Fruit fly (Drosophila melanogaster) whole organism, adult: ENCODE data around the gene ec.
A peak's percentile ranks its signal among the peaks of the same experiment; 100 is the strongest.

Source experiments
- CG11617 ChIP-seq: fragments of 200-800 bp; sonication (Bioruptor generic); optimal IDR thresholded peaks from 2 replicates; lab custom pipeline; 2017; ENCODE audit warnings: mild to moderate bottlenecking, missing biosample characterization, missing genetic modification reagents, missing genetic modification characterization
- CG12768 ChIP-seq: fragments of 200-800 bp; sonication (Bioruptor generic); optimal IDR thresholded peaks from 2 replicates; lab custom pipeline; 2017; ENCODE audit warnings: missing biosample characterization, missing genetic modification characterization, mild to moderate bottlenecking, moderate library complexity, missing genetic modification reagents
- CG14711 ChIP-seq: fragments of 200-800 bp; sonication (Bioruptor generic); optimal IDR thresholded peaks from 2 replicates; lab custom pipeline; 2018; ENCODE audit warnings: missing biosample characterization, mild to moderate bottlenecking, missing genetic modification characterization, moderate library complexity
- CG1620 ChIP-seq: fragments of 200-800 bp; sonication (Bioruptor generic); optimal IDR thresholded peaks from 2 replicates; lab custom pipeline; 2016; ENCODE audit warnings: missing biosample characterization, missing genetic modification characterization
- CG33017 ChIP-seq: fragments of 200-800 bp; sonication (Bioruptor generic); optimal IDR thresholded peaks from 2 replicates; lab custom pipeline; 2018; ENCODE audit warnings: missing biosample characterization, mild to moderate bottlenecking, missing genetic modification characterization, moderate library complexity
- CG5204 ChIP-seq: fragments of 200-800 bp; sonication (Bioruptor generic); optimal IDR thresholded peaks from 2 replicates; lab custom pipeline; 2016; ENCODE audit warnings: missing biosample characterization, missing genetic modification characterization
- CG7045 ChIP-seq: fragments of 200-800 bp; sonication (Bioruptor generic); optimal IDR thresholded peaks from 2 replicates; lab custom pipeline; 2017; ENCODE audit warnings: missing biosample characterization, mild to moderate bottlenecking, missing genetic modification characterization
- CG7101 ChIP-seq: fragments of 200-800 bp; sonication (Bioruptor generic); optimal IDR thresholded peaks from 2 replicates; lab custom pipeline; 2018; ENCODE audit warnings: missing biosample characterization, mild to moderate bottlenecking, missing genetic modification characterization, moderate library complexity
- Clk ChIP-seq: fragments of 200-800 bp; sonication (Bioruptor generic); optimal IDR thresholded peaks from 2 replicates; lab custom pipeline; 2017; ENCODE audit warnings: missing biosample characterization, missing genetic modification characterization
- Crg-1 ChIP-seq: fragments of 200-800 bp; sonication (Bioruptor generic); optimal IDR thresholded peaks from 2 replicates; lab custom pipeline; 2016; ENCODE audit warnings: missing biosample characterization, missing genetic modification characterization
- Hr96 ChIP-seq: fragments of 200-800 bp; sonication (Bioruptor generic); optimal IDR thresholded peaks from 2 replicates; lab custom pipeline; 2016; ENCODE audit warnings: missing biosample characterization, missing genetic modification characterization
- Mnt ChIP-seq: fragments of 200-800 bp; sonication (Bioruptor generic); optimal IDR thresholded peaks from 2 replicates; lab custom pipeline; 2016; ENCODE audit warnings: missing biosample characterization, mild to moderate bottlenecking, missing genetic modification characterization
- bab1 ChIP-seq: fragments of 200-800 bp; sonication (Bioruptor generic); optimal IDR thresholded peaks from 3 replicates; lab custom pipeline; 2019; ENCODE audit warnings: missing biosample characterization, mild to moderate bottlenecking, missing genetic modification characterization, moderate library complexity
- cic ChIP-seq: fragments of 200-800 bp; sonication (Bioruptor generic); optimal IDR thresholded peaks from 2 replicates; lab custom pipeline; 2017; ENCODE audit warnings: missing biosample characterization, mild to moderate bottlenecking, missing genetic modification characterization, moderate library complexity
- cnc ChIP-seq, 2 experiments: fragments of >200 bp; optimal IDR thresholded peaks; 2 replicates each; lab custom pipeline; 2017
- kay ChIP-seq: fragments of 200-800 bp; sonication (Bioruptor generic); peaks from one replicate; lab custom pipeline; 2016; ENCODE audit warnings: missing biosample characterization, missing genetic modification characterization, borderline replicate concordance
- ovo ChIP-seq: fragments of 200-800 bp; sonication (Bioruptor generic); optimal IDR thresholded peaks from 2 replicates; lab custom pipeline; 2016; ENCODE audit warnings: missing biosample characterization, missing genetic modification characterization
- pad ChIP-seq: fragments of 200-800 bp; sonication (Bioruptor generic); optimal IDR thresholded peaks from 3 replicates; lab custom pipeline; 2017; ENCODE audit warnings: missing biosample characterization, missing genetic modification characterization, mild to moderate bottlenecking, moderate library complexity, missing genetic modification reagents
- tj ChIP-seq: fragments of 200-800 bp; sonication (Bioruptor generic); optimal IDR thresholded peaks from 3 replicates; lab custom pipeline; 2017; ENCODE audit warnings: missing biosample characterization, mild to moderate bottlenecking, missing genetic modification characterization, moderate library complexity
- toe ChIP-seq: fragments of 200-800 bp; sonication (Bioruptor generic); optimal IDR thresholded peaks from 2 replicates; lab custom pipeline; 2016; ENCODE audit warnings: missing biosample characterization, missing genetic modification characterization

Gene ec

DNA sequence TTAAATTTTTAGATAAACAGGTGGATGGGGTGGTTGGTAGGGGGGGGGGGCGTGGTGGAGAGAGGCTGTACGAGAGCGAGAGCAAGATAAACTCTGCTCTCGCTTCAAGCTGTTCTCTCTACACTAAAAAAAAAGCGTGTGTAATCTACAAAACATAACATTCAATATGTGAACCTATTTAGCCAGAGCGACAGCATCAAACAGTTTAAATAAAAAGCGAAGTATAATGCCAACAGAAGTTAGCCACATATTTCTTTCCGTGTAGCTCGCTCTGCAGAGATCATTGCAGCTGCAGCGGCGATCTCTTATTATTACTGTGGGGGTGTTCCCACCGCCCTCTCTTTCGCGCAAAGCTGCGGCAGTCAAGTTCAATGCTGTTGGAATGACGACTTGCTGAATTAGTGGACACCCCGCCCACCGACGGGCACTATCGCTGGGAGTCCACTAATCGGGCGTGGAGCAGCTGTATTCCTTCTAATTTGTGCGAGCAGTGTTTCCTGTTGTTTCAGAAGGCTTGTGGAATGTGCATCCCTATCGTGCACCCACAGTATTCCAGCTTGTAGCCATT, 57.0 kb downstream of the ec start, which contains the start of gene CG2930:
CG2930 (plus strand) TSS at position 518 of the 568 bp plus-strand sequence.
- TF ChIP-seq cnc (optimal IDR thresholded peaks at IDR 0.05; lab: Kevin White, UChicago) (no peak), Crg-1 (GFP tag; lab: Kevin White, UChicago) (peak; percentile 93), CG7045 (GFP tag; lab: Kevin White, UChicago) (peak; percentile 88), CG12768 (GFP tag; lab: Kevin White, UChicago) (peak; percentile 84), kay (GFP tag; lab: Kevin White, UChicago) (peak; percentile 38), CG7101 (tag; lab: Kevin White, UChicago) (peak; percentile 94), cic (GFP tag; lab: Kevin White, UChicago) (peak; percentile 44), pad (GFP tag; lab: Kevin White, UChicago) (peak; percentile 72), ovo (peak; percentile 81), CG5204 (GFP tag; lab: Kevin White, UChicago) (peak; percentile 86), bab1 (GFP tag; lab: Kevin White, UChicago) (peak; percentile 98), Hr96 (peak; percentile 95), tj (peak; percentile 81), CG14711 (tag; lab: Kevin White, UChicago) (peak; percentile 90), toe (GFP tag; lab: Kevin White, UChicago) (peak; percentile 78), CG33017 (tag; lab: Kevin White, UChicago) (peak; percentile 87), Clk (GFP tag; lab: Kevin White, UChicago) (peak; percentile 78), CG11617 (GFP tag; lab: Kevin White, UChicago) (peak; percentile 82), Mnt (GFP tag; lab: Kevin White, UChicago) (peak; percentile 58), CG1620 (GFP tag; lab: Kevin White, UChicago) (peak; percentile 96)

DNA sequence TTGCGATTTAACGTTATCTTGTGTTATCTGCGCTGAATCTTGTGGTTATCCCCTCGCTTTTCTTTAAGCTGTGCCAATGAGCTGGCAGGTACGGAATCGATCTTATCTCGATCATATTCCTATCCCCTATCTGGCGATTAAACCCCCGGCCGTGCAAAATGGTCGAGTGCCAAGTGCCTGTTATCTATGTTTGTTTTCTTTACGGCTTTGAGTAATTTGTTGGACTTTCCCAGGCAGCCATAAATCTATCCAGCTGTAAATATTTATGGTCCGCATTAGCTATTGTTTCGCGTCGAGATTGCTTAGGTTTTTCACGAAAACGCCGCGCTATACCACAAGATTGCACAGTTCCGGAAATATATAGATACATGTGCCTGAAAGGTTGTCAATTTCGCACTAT, 57.6 kb downstream of the ec start:
- TF ChIP-seq cic (GFP tag; lab: Kevin White, UChicago): peak; percentile 29
- TF ChIP-seq toe (GFP tag; lab: Kevin White, UChicago): no peak
- TF ChIP-seq kay (GFP tag; lab: Kevin White, UChicago): peak; percentile 38
- no peak for TF ChIP-seq tj
- TF ChIP-seq Mnt (GFP tag; lab: Kevin White, UChicago): peak; percentile 5
- TF ChIP-seq CG7101 (tag; lab: Kevin White, UChicago): peak; percentile 44

DNA sequence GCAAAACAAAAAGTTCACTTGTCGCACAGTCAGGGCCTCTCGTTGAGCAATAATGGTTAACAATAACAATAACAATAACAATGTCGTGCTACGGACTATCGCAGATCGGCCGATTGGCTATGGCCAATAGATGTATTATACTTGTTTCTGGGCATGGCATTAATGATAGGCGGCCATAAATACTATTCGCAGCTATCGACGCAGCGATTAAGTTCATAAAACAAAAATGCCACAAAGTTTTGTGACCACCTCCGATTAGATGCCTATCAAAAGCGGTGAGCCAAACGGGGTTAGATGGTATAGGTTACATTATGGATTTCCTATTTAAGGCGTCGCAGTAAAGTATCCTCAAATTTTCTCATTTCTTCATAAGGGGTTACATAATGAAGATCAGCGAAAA, 59.1 kb downstream of the ec start:
- TF ChIP-seq Hr96 (peak; percentile 16), tj (no peak)

DNA sequence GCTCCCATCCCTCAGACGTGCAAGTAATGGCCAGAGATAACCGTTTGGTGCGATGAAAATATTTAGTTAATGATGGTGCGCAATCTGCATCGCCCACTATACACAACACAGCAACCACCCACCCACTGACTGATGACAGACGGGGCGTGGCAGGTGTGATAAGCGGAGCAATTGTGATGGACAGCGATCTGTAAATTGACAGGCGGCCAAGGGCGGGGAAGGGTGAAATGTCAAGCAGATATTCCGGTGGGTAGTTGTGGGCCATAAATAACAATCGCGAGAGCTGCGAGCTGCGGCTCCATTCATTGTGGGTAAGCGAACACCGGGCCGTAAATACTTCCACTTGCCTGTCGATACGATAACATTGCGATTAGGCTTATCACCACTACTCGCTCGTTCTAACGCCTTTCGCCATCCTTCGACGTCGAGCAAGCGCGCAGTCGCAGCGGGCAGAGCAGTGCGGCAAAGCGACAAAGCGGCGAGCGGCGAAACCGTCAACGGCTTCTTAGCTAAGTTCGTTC, 60.5 kb downstream of the ec start, which contains the start of gene yin:
yin (minus strand) TSS at position 51 of the 521 bp plus-strand sequence.
- TF ChIP-seq bab1 (GFP tag; lab: Kevin White, UChicago) (no peak), cic (GFP tag; lab: Kevin White, UChicago) (peak; percentile 68)

DNA sequence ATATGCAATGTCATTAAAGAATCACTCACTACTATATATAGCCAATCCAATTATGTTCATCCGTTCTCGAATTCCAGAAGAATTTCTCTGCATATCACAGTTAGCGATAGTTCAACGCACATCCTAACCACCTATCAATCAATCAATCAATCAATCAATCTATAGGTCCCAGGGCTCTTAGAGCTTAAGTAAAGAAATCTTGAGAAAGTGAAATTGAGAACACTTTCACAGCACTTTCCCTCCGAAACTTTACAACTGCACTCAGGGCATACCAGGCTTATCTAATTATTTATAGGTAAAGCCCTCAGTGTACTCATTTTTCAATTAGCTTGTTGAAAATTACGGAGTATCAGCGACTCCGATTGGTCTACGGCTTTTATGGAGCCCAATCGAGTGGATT, 63.0 kb downstream of the ec start:
- no peak for TF ChIP-seq CG14711 (tag; lab: Kevin White, UChicago)
- no peak for TF ChIP-seq ovo
- TF ChIP-seq CG11617 (GFP tag; lab: Kevin White, UChicago): no peak
- no peak for TF ChIP-seq pad (GFP tag; lab: Kevin White, UChicago)
- no peak for TF ChIP-seq CG7045 (GFP tag; lab: Kevin White, UChicago)
- TF ChIP-seq Hr96: no peak
- no peak for TF ChIP-seq Clk (GFP tag; lab: Kevin White, UChicago)
- TF ChIP-seq toe (GFP tag; lab: Kevin White, UChicago): no peak
- no peak for TF ChIP-seq kay (GFP tag; lab: Kevin White, UChicago)

DNA sequence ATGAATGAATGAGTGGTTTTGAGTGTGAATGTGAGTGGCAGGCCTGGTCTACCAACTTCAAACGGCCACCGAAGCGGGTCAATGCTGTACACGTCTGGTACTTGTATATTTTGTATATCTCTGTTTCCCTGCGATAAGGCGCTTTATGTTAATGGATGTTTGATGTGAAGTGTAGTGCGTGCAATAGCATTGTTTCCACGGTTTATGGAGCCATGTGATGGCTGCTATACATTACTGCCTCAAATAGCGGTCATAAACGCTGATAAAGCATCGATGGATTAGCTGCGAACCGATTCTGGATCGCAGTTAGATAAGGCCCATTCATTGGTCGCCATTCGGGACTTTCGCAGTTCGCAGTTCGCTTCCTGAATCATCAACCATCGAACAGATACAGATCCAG, 63.5 kb downstream of the ec start:
- no peak for TF ChIP-seq CG7101 (tag; lab: Kevin White, UChicago)
- TF ChIP-seq Crg-1 (GFP tag; lab: Kevin White, UChicago): no peak
- no peak for TF ChIP-seq CG1620 (GFP tag; lab: Kevin White, UChicago)
- no peak for TF ChIP-seq CG33017 (tag; lab: Kevin White, UChicago)

DNA sequence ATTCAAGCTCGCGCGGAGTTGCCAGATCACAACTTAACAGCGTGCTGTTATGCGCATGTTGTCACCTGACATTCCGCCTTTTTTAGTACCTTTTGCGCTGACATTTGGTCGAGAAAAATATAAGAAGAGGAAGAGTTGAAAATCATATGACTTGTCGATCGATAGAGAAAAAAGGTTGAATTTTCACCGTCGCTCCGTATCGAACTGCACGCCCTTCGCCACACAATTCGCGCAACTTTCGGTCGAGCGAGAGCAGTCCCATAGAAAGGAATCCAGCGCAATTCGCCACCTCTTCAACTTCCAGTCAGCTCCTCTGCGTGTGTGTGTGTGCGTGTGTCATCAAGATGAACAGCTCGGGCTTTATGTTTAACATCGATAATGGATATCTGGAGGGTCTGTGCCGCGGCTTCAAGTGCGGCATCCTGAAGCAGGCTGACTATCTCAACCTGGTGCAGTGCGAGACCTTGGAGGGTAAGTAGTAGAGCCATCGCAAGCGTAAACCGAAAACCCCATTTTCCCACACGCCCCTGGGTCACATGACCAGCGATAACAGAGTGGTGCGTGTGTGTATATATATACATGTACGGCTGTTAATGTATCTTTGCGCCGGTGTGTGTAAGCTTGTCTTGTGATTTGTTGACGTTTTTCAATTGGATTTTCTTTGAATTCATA, 69.3 kb downstream of the ec start, which contains the start of gene VhaAC39-1:
VhaAC39-1 (plus strand) TSS at position 104 of the 672 bp plus-strand sequence.
- peak; percentile 15 for TF ChIP-seq Mnt (GFP tag; lab: Kevin White, UChicago)
- TF ChIP-seq CG11617 (GFP tag; lab: Kevin White, UChicago): peak; percentile 4
- TF ChIP-seq tj: peak; percentile 1
- no peak for TF ChIP-seq CG33017 (tag; lab: Kevin White, UChicago)
- no peak for TF ChIP-seq ovo
- TF ChIP-seq CG7101 (tag; lab: Kevin White, UChicago): no peak
- TF ChIP-seq CG14711 (tag; lab: Kevin White, UChicago): no peak
- no peak for TF ChIP-seq cnc (optimal IDR thresholded peaks at IDR 0.05; lab: Kevin White, UChicago)
- peak; percentile 25 for TF ChIP-seq kay (GFP tag; lab: Kevin White, UChicago)
- TF ChIP-seq bab1 (GFP tag; lab: Kevin White, UChicago): peak; percentile 25
